Fruit fly (Drosophila melanogaster) whole organism, embryonic: ENCODE results near the gene tst.

Experiments
- Adf1 ChIP-seq: fragments of 200-800 bp; sonication (Bioruptor generic); IDR thresholded peaks from 2 replicates; pipeline ENCODE4 v1.3.6; 2022; ENCODE audit warnings: missing biosample characterization, missing genetic modification characterization
- Atf6 ChIP-seq: fragments of 200-800 bp; sonication (Bioruptor generic); IDR thresholded peaks from 2 replicates; pipeline ENCODE4 v1.3.6; 2022; ENCODE audit warnings: missing biosample characterization, missing genetic modification characterization
- Bdp1 ChIP-seq: fragments of 200-800 bp; sonication (Bioruptor generic); optimal IDR thresholded peaks from 3 replicates; lab custom pipeline; 2016; ENCODE audit warnings: missing biosample characterization, missing genetic modification characterization
- CG1024 ChIP-seq: fragments of 200-800 bp; sonication (Bioruptor generic); IDR thresholded peaks from 2 replicates; pipeline ENCODE4 v1.3.6; 2022; ENCODE audit warnings: missing biosample characterization, missing genetic modification characterization
- CG11695 ChIP-seq: fragments of 200-800 bp; sonication (Bioruptor generic); IDR thresholded peaks from 3 replicates; pipeline ENCODE4 v1.3.6; 2022; ENCODE audit warnings: missing biosample characterization, missing genetic modification characterization
- CG12236 ChIP-seq: fragments of 200-800 bp; sonication (Bioruptor generic); optimal IDR thresholded peaks from 2 replicates; lab custom pipeline; 2016; ENCODE audit warnings: missing biosample characterization, missing genetic modification characterization
- CG12744 ChIP-seq: fragments of 200-800 bp; sonication (Bioruptor generic); optimal IDR thresholded peaks from 2 replicates; lab custom pipeline; 2016; ENCODE audit warnings: missing biosample characterization, missing genetic modification characterization
- CG13424 ChIP-seq: fragments of 200-800 bp; sonication (Bioruptor generic); optimal IDR thresholded peaks from 2 replicates; lab custom pipeline; 2019; ENCODE audit warnings: missing biosample characterization, mild to moderate bottlenecking, missing genetic modification characterization, moderate library complexity
- CG14014 ChIP-seq: fragments of 200-800 bp; sonication (Bioruptor generic); IDR thresholded peaks from 2 replicates; pipeline ENCODE4 v1.3.6; 2022; ENCODE audit warnings: missing biosample characterization, missing genetic modification characterization
- CG14860 ChIP-seq: fragments of 200-800 bp; sonication (Bioruptor generic); IDR thresholded peaks from 3 replicates; pipeline ENCODE4 v1.3.6; 2022; ENCODE audit warnings: missing biosample characterization, missing genetic modification characterization; ENCODE audit not compliant: partially characterized antibody
- CG1529 ChIP-seq: fragments of 200-800 bp; sonication (Bioruptor generic); optimal IDR thresholded peaks from 3 replicates; lab custom pipeline; 2018; ENCODE audit warnings: missing biosample characterization, missing genetic modification characterization
- CG17612 ChIP-seq: fragments of 200-800 bp; sonication (Bioruptor generic); IDR thresholded peaks from 2 replicates; pipeline ENCODE4 v1.3.6; 2022; ENCODE audit warnings: missing biosample characterization, missing genetic modification characterization
- CG17829 ChIP-seq: fragments of 200-800 bp; optimal IDR thresholded peaks from 2 replicates; lab custom pipeline; 2019; ENCODE audit warnings: missing biosample characterization, mild to moderate bottlenecking, missing genetic modification characterization, moderate library complexity
- CG17912 ChIP-seq: fragments of 200-800 bp; sonication (Bioruptor generic); optimal IDR thresholded peaks from 2 replicates; lab custom pipeline; 2018; ENCODE audit warnings: missing biosample characterization, mild to moderate bottlenecking, missing genetic modification characterization
- CG18619 ChIP-seq: fragments of 200-800 bp; sonication (Bioruptor generic); optimal IDR thresholded peaks from 3 replicates; lab custom pipeline; 2017; ENCODE audit warnings: missing biosample characterization, mild to moderate bottlenecking, missing genetic modification characterization
- CG2678 ChIP-seq: fragments of 200-800 bp; sonication (Bioruptor generic); optimal IDR thresholded peaks from 3 replicates; lab custom pipeline; 2019; ENCODE audit warnings: missing biosample characterization, mild to moderate bottlenecking, missing genetic modification characterization, moderate library complexity
- CG2712 ChIP-seq: fragments of 200-800 bp; optimal IDR thresholded peaks from 3 replicates; lab custom pipeline; 2019; ENCODE audit warnings: missing biosample characterization, mild to moderate bottlenecking, missing genetic modification characterization, moderate library complexity
- CG30431 ChIP-seq: fragments of 200-800 bp; sonication (Bioruptor generic); optimal IDR thresholded peaks from 2 replicates; lab custom pipeline; 2017; ENCODE audit warnings: missing biosample characterization, missing genetic modification characterization
- CG3163 ChIP-seq: fragments of 200-800 bp; sonication (Bioruptor generic); optimal IDR thresholded peaks from 3 replicates; lab custom pipeline; 2016; ENCODE audit warnings: missing biosample characterization, missing genetic modification characterization
- CG6689 ChIP-seq: fragments of 200-800 bp; sonication (Bioruptor generic); IDR thresholded peaks from 2 replicates; pipeline ENCODE4 v1.3.6; 2022; ENCODE audit warnings: missing biosample characterization, missing genetic modification characterization
- CG7786 ChIP-seq: fragments of 200-800 bp; sonication (Bioruptor generic); optimal IDR thresholded peaks from 2 replicates; lab custom pipeline; 2016; ENCODE audit warnings: missing biosample characterization, missing genetic modification characterization
- CG9797 ChIP-seq: fragments of 200-800 bp; sonication (Bioruptor generic); optimal IDR thresholded peaks from 3 replicates; lab custom pipeline; 2018; ENCODE audit warnings: missing biosample characterization, mild to moderate bottlenecking, missing genetic modification characterization
- CG9817 ChIP-seq: fragments of 200-800 bp; sonication (Bioruptor generic); optimal IDR thresholded peaks from 2 replicates; lab custom pipeline; 2018; ENCODE audit warnings: missing biosample characterization, mild to moderate bottlenecking, missing genetic modification characterization, moderate library complexity
- Camta ChIP-seq: fragments of 200-800 bp; sonication (Bioruptor generic); optimal IDR thresholded peaks from 2 replicates; lab custom pipeline; 2016; ENCODE audit warnings: missing biosample characterization, missing genetic modification characterization
- Dbx ChIP-seq: fragments of 200-800 bp; sonication (Bioruptor generic); IDR thresholded peaks from 3 replicates; pipeline ENCODE4 v1.3.6; 2022; ENCODE audit warnings: missing biosample characterization, missing genetic modification characterization
- Hsf ChIP-seq: fragments of 200-800 bp; sonication (Bioruptor generic); optimal IDR thresholded peaks from 3 replicates; lab custom pipeline; 2016; ENCODE audit warnings: missing biosample characterization, missing genetic modification characterization
- Lhr ChIP-seq: fragments of 200-800 bp; sonication (Bioruptor generic); optimal IDR thresholded peaks from 3 replicates; lab custom pipeline; 2017; ENCODE audit warnings: mild to moderate bottlenecking, missing biosample characterization, missing genetic modification reagents, missing genetic modification characterization
- Mad ChIP-seq: fragments of 200-800 bp; sonication (Bioruptor generic); optimal IDR thresholded peaks from 2 replicates; lab custom pipeline; 2016; ENCODE audit warnings: missing biosample characterization, missing genetic modification characterization
- Neu2 ChIP-seq: fragments of 200-800 bp; sonication (Bioruptor generic); optimal IDR thresholded peaks from 3 replicates; lab custom pipeline; 2016; ENCODE audit warnings: missing biosample characterization, missing genetic modification characterization, borderline replicate concordance
- Opbp ChIP-seq: fragments of 200-800 bp; sonication (Bioruptor generic); IDR thresholded peaks from 3 replicates; pipeline ENCODE4 v1.3.6; 2022; ENCODE audit warnings: missing biosample characterization, missing genetic modification characterization; ENCODE audit not compliant: partially characterized antibody
- Trl ChIP-seq, 3 experiments: fragments of >200 bp in 2 of 3; fragments of 200-800 bp in 1 of 3; sonication (Bioruptor generic) in 1 of 3; optimal IDR thresholded peaks; 2 replicates in 1 of 3; 3 replicates in 2 of 3; lab custom pipeline; 2016 to 2017; ENCODE audit warnings: missing biosample characterization in 1 of 3, missing genetic modification characterization in 1 of 3
- Xrp1 ChIP-seq: fragments of 200-800 bp; sonication (Bioruptor generic); IDR thresholded peaks from 2 replicates; pipeline ENCODE4 v1.3.6; 2022; ENCODE audit warnings: missing biosample characterization, missing genetic modification characterization
- YL-1 ChIP-seq: fragments of 200-800 bp; sonication (Bioruptor generic); optimal IDR thresholded peaks from 3 replicates; lab custom pipeline; 2017; ENCODE audit warnings: missing biosample characterization, mild to moderate bottlenecking, missing genetic modification characterization
- ac ChIP-seq: fragments of 200-800 bp; sonication (Bioruptor generic); optimal IDR thresholded peaks from 3 replicates; lab custom pipeline; 2017; ENCODE audit warnings: missing biosample characterization, mild to moderate bottlenecking, missing genetic modification characterization
- dmrt99B ChIP-seq: fragments of 200-800 bp; sonication (Bioruptor generic); optimal IDR thresholded peaks from 2 replicates; lab custom pipeline; 2018; ENCODE audit warnings: missing biosample characterization, mild to moderate bottlenecking, missing genetic modification characterization, moderate library complexity
- dysf ChIP-seq: fragments of 200-800 bp; sonication (Bioruptor generic); IDR thresholded peaks from 3 replicates; pipeline ENCODE4 v1.3.6; 2022; ENCODE audit warnings: missing biosample characterization, missing genetic modification characterization
- fd3F ChIP-seq: fragments of 200-800 bp; sonication (Bioruptor generic); optimal IDR thresholded peaks from 2 replicates; lab custom pipeline; 2018; ENCODE audit warnings: missing biosample characterization, mild to moderate bottlenecking, missing genetic modification characterization, moderate library complexity
- fu2 ChIP-seq: fragments of 200-800 bp; sonication (Bioruptor generic); optimal IDR thresholded peaks from 2 replicates; lab custom pipeline; 2016; ENCODE audit warnings: missing biosample characterization, missing genetic modification characterization
- gfzf ChIP-seq: fragments of 200-800 bp; sonication (Bioruptor generic); optimal IDR thresholded peaks from 2 replicates; lab custom pipeline; 2016; ENCODE audit warnings: missing biosample characterization, mild to moderate bottlenecking, missing genetic modification characterization, moderate library complexity
- gt ChIP-seq: fragments of 200-800 bp; sonication (Bioruptor generic); IDR thresholded peaks from 2 replicates; pipeline ENCODE4 v1.3.6; 2022; ENCODE audit warnings: missing biosample characterization, missing genetic modification characterization
- klu ChIP-seq: fragments of 200-800 bp; sonication (Bioruptor generic); IDR thresholded peaks from 2 replicates; pipeline ENCODE4 v1.3.6; 2022; ENCODE audit warnings: missing biosample characterization, missing genetic modification characterization
- sc ChIP-seq, 3 experiments: fragments of >200 bp in 2 of 3; fragments of 200-800 bp in 1 of 3; sonication (Bioruptor generic) in 1 of 3; optimal IDR thresholded peaks; 2 replicates in 2 of 3; 3 replicates in 1 of 3; lab custom pipeline; 2017; ENCODE audit warnings: mild to moderate bottlenecking in 1 of 3, missing biosample characterization in 1 of 3, missing genetic modification characterization in 1 of 3, missing genetic modification reagents in 1 of 3
- slp2 ChIP-seq: fragments of 200-800 bp; sonication (Bioruptor generic); optimal IDR thresholded peaks from 2 replicates; lab custom pipeline; 2016; ENCODE audit warnings: missing biosample characterization, missing genetic modification characterization
- stc ChIP-seq: fragments of 200-800 bp; sonication (Bioruptor generic); IDR thresholded peaks from 2 replicates; pipeline ENCODE4 v1.3.6; 2022; ENCODE audit warnings: missing biosample characterization, missing genetic modification characterization
- tap ChIP-seq: fragments of 200-800 bp; optimal IDR thresholded peaks from 3 replicates; lab custom pipeline; 2019; ENCODE audit warnings: missing biosample characterization, mild to moderate bottlenecking, missing genetic modification characterization, moderate library complexity
- tio ChIP-seq: fragments of 200-800 bp; sonication (Bioruptor generic); optimal IDR thresholded peaks from 2 replicates; lab custom pipeline; 2017; ENCODE audit warnings: missing biosample characterization, missing genetic modification characterization, inconsistent platforms
- tll ChIP-seq, 2 experiments: fragments of 200-800 bp in 1 of 2; fragments of >200 bp in 1 of 2; sonication (Bioruptor generic) in 1 of 2; optimal IDR thresholded peaks; 2 replicates each; lab custom pipeline; 2017 to 2019; ENCODE audit warnings: missing biosample characterization in 2 of 2, missing genetic modification characterization in 2 of 2, mild to moderate bottlenecking in 1 of 2, moderate library complexity in 1 of 2
- toy ChIP-seq: fragments of 200-800 bp; sonication (Bioruptor generic); IDR thresholded peaks from 2 replicates; pipeline ENCODE4 v1.3.6; 2022; ENCODE audit warnings: missing biosample characterization, missing genetic modification characterization
- trem ChIP-seq: fragments of 200-800 bp; optimal IDR thresholded peaks from 3 replicates; lab custom pipeline; 2019; ENCODE audit warnings: missing biosample characterization, mild to moderate bottlenecking, missing genetic modification characterization, moderate library complexity
- tx ChIP-seq: fragments of 200-800 bp; sonication (Bioruptor generic); optimal IDR thresholded peaks from 2 replicates; lab custom pipeline; 2016; ENCODE audit warnings: missing biosample characterization, missing genetic modification characterization

The tst gene

DNA sequence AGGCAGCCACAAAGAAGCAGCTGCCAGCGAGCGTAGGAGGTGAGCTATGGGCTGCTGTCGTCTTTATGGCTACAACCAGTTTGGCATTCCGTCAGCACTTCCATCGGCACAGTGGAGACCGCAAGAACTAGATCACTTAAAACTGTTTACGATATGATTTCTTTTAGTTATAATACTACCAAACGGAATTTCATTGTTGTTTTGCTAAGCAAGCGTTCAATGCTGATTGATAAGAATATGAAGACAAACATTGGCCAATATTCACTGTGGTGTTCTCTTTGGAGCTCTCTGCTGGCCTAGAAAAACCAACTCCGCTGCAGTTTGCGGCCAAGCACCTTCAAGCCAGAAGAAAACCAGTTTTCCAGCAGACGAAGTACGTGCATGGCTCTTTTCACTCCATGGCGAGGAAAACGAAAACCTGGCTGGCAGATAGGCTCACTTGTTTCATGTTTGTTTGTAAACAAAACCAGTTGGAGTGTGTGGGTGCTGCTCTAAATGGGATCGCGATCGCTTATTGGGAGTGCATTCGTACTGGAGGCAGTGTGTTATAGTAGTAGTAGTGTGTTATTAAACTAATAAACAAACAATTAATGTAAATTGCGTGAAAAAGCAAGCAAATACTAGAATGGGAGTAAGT lies 45.0 kb upstream of the tst start (continued):
- peak; percentile 62 for TF ChIP-seq CG13424 (tag; lab: Kevin White, UChicago)
- TF ChIP-seq CG17829 (tag; lab: Kevin White, UChicago), result peak; percentile 6
- no peak for TF ChIP-seq gt (GFP tag; lab: Robert Waterston, UW)
- TF ChIP-seq CG12236 (GFP tag; lab: Kevin White, UChicago), result no peak
- no peak for TF ChIP-seq CG9797 (GFP tag; lab: Kevin White, UChicago)
- no peak for TF ChIP-seq Mad (GFP tag; lab: Kevin White, UChicago)
- no peak for TF ChIP-seq Adf1 (GFP tag; lab: Robert Waterston, UW)
- no peak for TF ChIP-seq CG17912
- TF ChIP-seq Neu2 (GFP tag; lab: Kevin White, UChicago), result no peak
- no peak for TF ChIP-seq stc
- TF ChIP-seq tio, result no peak
- no peak for TF ChIP-seq Dbx (GFP tag; lab: Robert Waterston, UW)
- no peak for TF ChIP-seq Camta
- TF ChIP-seq CG3163, result no peak
- no peak for TF ChIP-seq CG17612 (GFP tag; lab: Robert Waterston, UW)
- no peak for TF ChIP-seq Hsf (GFP tag; lab: Kevin White, UChicago)
- no peak for TF ChIP-seq CG2678 (tag; lab: Kevin White, UChicago)
- peak; percentile 25 for TF ChIP-seq fd3F (GFP tag; lab: Kevin White, UChicago)
- no peak for TF ChIP-seq CG11695 (GFP tag; lab: Robert Waterston, UW)
- TF ChIP-seq toy (GFP tag; lab: Robert Waterston, UW), result no peak
- no peak for TF ChIP-seq Atf6 (GFP tag; lab: Robert Waterston, UW)
- TF ChIP-seq trem (tag; lab: Kevin White, UChicago), result no peak
- peak; percentile 23; the same call in 1 of the 2 replicates for TF ChIP-seq Xrp1
- TF ChIP-seq CG2712 (tag; lab: Kevin White, UChicago), result no peak
- no peak for TF ChIP-seq tll (GFP tag; optimal IDR thresholded peaks at IDR 0.05; lab: Kevin White, UChicago)
- no peak for TF ChIP-seq klu
- no peak for TF ChIP-seq CG6689 (GFP tag; lab: Robert Waterston, UW)
- TF ChIP-seq CG30431 (GFP tag; lab: Kevin White, UChicago), result no peak
- no peak for TF ChIP-seq Trl (optimal IDR thresholded peaks at IDR 0.05; lab: Kevin White, UChicago)
- no peak for TF ChIP-seq Trl (GFP tag; optimal IDR thresholded peaks at IDR 0.05; lab: Kevin White, UChicago)
- no peak for TF ChIP-seq CG7786
- no peak for TF ChIP-seq CG18619 (GFP tag; lab: Kevin White, UChicago)
- no peak for TF ChIP-seq CG12744 (GFP tag; lab: Kevin White, UChicago)
- TF ChIP-seq ac (GFP tag; lab: Kevin White, UChicago), result no peak
- peak; percentile 58; the same call in 2 of the 3 replicates for TF ChIP-seq dysf (GFP tag; lab: Robert Waterston, UW)
- no peak for TF ChIP-seq Bdp1 (GFP tag; lab: Kevin White, UChicago)
- TF ChIP-seq Lhr (GFP tag; lab: Kevin White, UChicago), result no peak
- no peak for TF ChIP-seq dmrt99B (tag; lab: Kevin White, UChicago)
- TF ChIP-seq CG1529 (GFP tag; lab: Kevin White, UChicago), result no peak
- no peak for TF ChIP-seq tx
- no peak for TF ChIP-seq sc (optimal IDR thresholded peaks at IDR 0.05; lab: Kevin White, UChicago)
- TF ChIP-seq sc (GFP tag; optimal IDR thresholded peaks at IDR 0.05; lab: Kevin White, UChicago), result no peak
- TF ChIP-seq fu2 (GFP tag; lab: Kevin White, UChicago), result no peak
- peak; percentile 12 for TF ChIP-seq YL-1 (GFP tag; lab: Kevin White, UChicago)
- TF ChIP-seq slp2, result no peak
- TF ChIP-seq CG14014 (GFP tag; lab: Robert Waterston, UW), result no peak
- TF ChIP-seq Opbp (GFP tag; lab: Robert Waterston, UW), result no peak
- TF ChIP-seq CG9817, result no peak
- TF ChIP-seq CG1024 (GFP tag; lab: Robert Waterston, UW), result no peak
- TF ChIP-seq tap (tag; lab: Kevin White, UChicago), result no peak
- TF ChIP-seq CG14860, result no peak
- no peak for TF ChIP-seq gfzf (GFP tag; lab: Kevin White, UChicago)
